Worm (Caenorhabditis elegans) whole organism, young adult: ENCODE results near the gene C16C8.10.

Experiments used
- T26A5.8 ChIP-seq: sonication (generic microtip); optimal IDR thresholded peaks from 2 replicates; lab custom pipeline; 2016; ENCODE audit warnings: missing genetic modification characterization, missing compliant biosample characterization
- ceh-27 ChIP-seq: fragments of 200-800 bp; sonication (Bioruptor generic); optimal IDR thresholded peaks from 2 replicates; lab custom pipeline; 2018; ENCODE audit warnings: mild to moderate bottlenecking, missing genetic modification characterization, moderate library complexity, missing compliant biosample characterization
- snpc-1.1 ChIP-seq: sonication (generic microtip); optimal IDR thresholded peaks from 2 replicates; lab custom pipeline; 2017; ENCODE audit warnings: missing genetic modification characterization, mild to moderate bottlenecking, missing compliant biosample characterization, antibody characterized with exemption, moderate library complexity, missing genotype, missing genetic modification reagents; ENCODE audit not compliant: insufficient read depth
- snpc-4 ChIP-seq, 5 experiments: fragments of 150-350 bp in 1 of 5; sonication (generic microtip) in 4 of 5; optimal IDR thresholded peaks; 2 replicates each; lab custom pipeline; 2014 to 2018; ENCODE audit warnings: missing genetic modification characterization in 5 of 5, missing biosample characterization in 3 of 5, antibody characterized with exemption in 2 of 5, mild to moderate bottlenecking in 2 of 5, missing compliant biosample characterization in 2 of 5, missing genotype in 2 of 5, moderate library complexity in 2 of 5, missing genetic modification reagents in 1 of 5

DNA sequence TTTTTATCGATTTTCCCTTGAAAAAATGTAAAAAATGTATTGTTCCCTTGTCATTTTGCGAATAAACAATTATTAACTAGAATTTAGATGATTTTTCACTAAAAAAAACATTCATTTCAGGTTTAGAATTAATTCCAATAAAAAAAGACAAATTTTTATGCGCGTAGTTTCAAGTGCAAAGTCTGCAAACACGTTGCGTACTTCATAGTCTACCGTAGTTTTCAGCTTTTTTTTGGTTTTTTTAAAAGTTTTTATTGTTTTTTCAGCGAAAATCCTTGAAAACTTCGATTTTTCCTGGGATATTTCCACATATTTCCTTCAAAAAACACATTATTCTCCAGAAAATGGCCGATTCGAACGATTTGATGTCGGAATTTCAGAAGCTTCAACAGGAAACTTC lies 11.0 kb downstream of the C16C8.10 start, which contains the start of gene C16C8.11:
- TF ChIP-seq ceh-27 (GFP tag; lab: Kevin White, UChicago) (no peak), snpc-1.1 (tag; lab: Kevin White, UChicago) (no peak), T26A5.8 (tag; lab: Kevin White, UChicago) (no peak), snpc-4 (GFP tag; optimal IDR thresholded peaks at IDR 0.05; lab: Kevin White, UChicago) (no peak), snpc-4 (tag; optimal IDR thresholded peaks at IDR 0.05; lab: Kevin White, UChicago) (no peak)
